Fruit fly (Drosophila melanogaster) Kc167 (cell line): ENCODE measurements around the gene baf.

Experiments used
- psq ChIP-seq: fragments of >200 bp; optimal IDR thresholded peaks from 2 replicates; lab custom pipeline; 2017; ENCODE audit warnings: missing external identifiers
- ttk ChIP-seq: sonication (Bioruptor generic); optimal IDR thresholded peaks from 2 replicates; lab custom pipeline; 2017; ENCODE audit warnings: missing external identifiers

dm6 chr2L:8010602-8011455 lies 18.4 kb upstream of the baf start, which contains the start of the genes Glyat and Tg:
- no peak for TF ChIP-seq ttk (lab: Kevin White, UChicago)
- no peak for TF ChIP-seq psq (lab: Kevin White, UChicago)
